Worm (Caenorhabditis elegans): ENCODE measurements around the gene msp-57.

DNA sequence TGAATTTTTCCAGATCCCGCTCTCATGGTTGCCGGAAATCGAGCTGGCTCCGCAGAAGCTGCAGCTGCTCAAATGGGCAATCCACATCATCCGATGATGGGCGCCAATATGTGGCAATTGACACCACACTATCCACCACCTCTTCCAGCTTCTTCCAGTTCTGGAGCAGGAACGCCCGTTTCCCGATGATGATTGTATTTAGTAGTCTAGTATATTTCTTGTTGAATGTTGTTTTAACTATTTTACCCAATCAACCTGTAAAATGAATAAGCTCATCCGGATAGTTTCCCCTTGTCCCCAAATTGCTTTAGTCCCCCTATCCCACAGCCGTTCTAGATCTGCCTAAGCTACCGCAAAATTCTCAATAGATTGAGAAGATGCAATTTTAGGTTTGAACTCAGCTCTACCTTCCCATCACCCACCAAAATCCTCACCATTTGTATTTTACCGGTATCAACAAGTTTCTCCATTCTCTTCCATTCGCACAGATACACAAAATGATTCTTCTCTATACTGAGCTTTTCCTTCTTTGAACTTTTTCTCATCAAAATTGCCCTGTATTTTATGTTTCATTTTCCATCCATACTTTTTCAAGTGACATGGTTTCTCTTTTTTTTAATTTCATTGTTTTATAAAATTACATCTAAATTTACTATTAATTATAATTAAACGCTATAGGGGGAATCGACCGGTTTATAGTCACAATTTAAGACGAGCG lies 24.0 kb downstream of the msp-57 start:
- TF ChIP-seq flt-1 (GFP tag; IDR thresholded peaks at IDR 0.05): no peak
- no peak for TF ChIP-seq tab-1 (GFP tag; IDR thresholded peaks at IDR 0.05)
- no peak for TF ChIP-seq ref-1 (GFP tag; conservative IDR thresholded peaks at IDR 0.05)
- no peak for TF ChIP-seq med-1 (GFP tag; optimal IDR thresholded peaks at IDR 0.05; ENCODE audit: insufficient read depth)
- TF ChIP-seq T22C8.4 (GFP tag; IDR thresholded peaks at IDR 0.05): no peak
- TF ChIP-seq klf-2 (GFP tag; conservative IDR thresholded peaks at IDR 0.05): no peak
- TF ChIP-seq ztf-23 (GFP tag; IDR thresholded peaks at IDR 0.05): no peak
- no peak for TF ChIP-seq cog-1 (tag; optimal IDR thresholded peaks at IDR 0.05)

Measured in whole organism, midembryonic.